Worm (Caenorhabditis elegans): Measurements from ENCODE around the gene pxf-1.

DNA sequence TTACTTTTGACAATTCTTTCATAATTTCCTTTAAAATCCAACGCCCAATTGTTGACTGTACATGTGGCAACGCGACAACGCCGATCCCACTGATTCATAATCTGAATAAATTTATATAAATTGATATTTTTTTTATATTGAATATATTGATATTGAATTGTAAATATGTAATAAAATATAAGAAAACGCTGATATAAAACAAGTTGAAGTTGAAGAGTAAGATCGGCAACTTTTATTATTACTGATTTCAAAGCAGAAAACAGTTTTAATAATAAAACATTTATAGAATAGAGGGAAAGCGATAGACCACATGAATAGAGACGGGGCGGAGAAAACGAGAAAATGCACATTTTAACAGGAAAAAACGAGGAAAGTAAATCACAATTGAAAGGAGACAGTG is 45.1 kb upstream of the pxf-1 start, which contains the start of gene qns-1:
- no peak for TF ChIP-seq gmeb-2 (tag; optimal IDR thresholded peaks at IDR 0.05)
- TF ChIP-seq ceh-31 (tag; optimal IDR thresholded peaks at IDR 0.05) = no peak
- no peak for TF ChIP-seq fkh-6 (tag; optimal IDR thresholded peaks at IDR 0.05)
- TF ChIP-seq elt-2 (tag; optimal IDR thresholded peaks at IDR 0.05) = no peak
- no peak for TF ChIP-seq K02D7.2 (tag; optimal IDR thresholded peaks at IDR 0.05)
- no peak for TF ChIP-seq madf-2 (tag; optimal IDR thresholded peaks at IDR 0.05)
- TF ChIP-seq elt-4 (tag; optimal IDR thresholded peaks at IDR 0.05) = no peak
- no peak for TF ChIP-seq ama-1 (optimal IDR thresholded peaks at IDR 0.05)
- TF ChIP-seq ref-2 (tag; optimal IDR thresholded peaks at IDR 0.05) = no peak
- no peak for TF ChIP-seq pha-4 (tag; optimal IDR thresholded peaks at IDR 0.05)
- TF ChIP-seq nhr-11 (tag; optimal IDR thresholded peaks at IDR 0.05) = no peak
